Fruit fly (Drosophila melanogaster) ovary, adult (tissue): Measurements from ENCODE around the gene mRpS30.

Experiments used
- CG17801 ChIP-seq: fragments of 200-800 bp; optimal IDR thresholded peaks from 2 replicates; lab custom pipeline; 2019; ENCODE audit warnings: missing biosample characterization, mild to moderate bottlenecking, missing genetic modification characterization, moderate library complexity; ENCODE audit not compliant: partially characterized antibody

mRpS30 gene

dm6 chrX:15785429-15786239, at the start of gene mRpS30, which contains the start of gene Paf-AHalpha:
TSS of gene mRpS30 (plus strand) at chrX:15786047.
TSS of gene Paf-AHalpha (minus strand) at chrX:15785583.
- peak; percentile 25 for TF ChIP-seq CG17801 (GFP tag; lab: Kevin White, UChicago)

- peak; percentile 17 for TF ChIP-seq CG17801 (GFP tag; lab: Kevin White, UChicago)
Measured at dm6 chrX:15737110-15737509, 48.7 kb upstream of the mRpS30 start, which contains the start of gene Arp6. TSS of gene Arp6 (minus strand) at chrX:15737120.

- TF ChIP-seq CG17801 (GFP tag; lab: Kevin White, UChicago) = peak; percentile 79
Measured at dm6 chrX:15738890-15739550, 46.8 kb upstream of the mRpS30 start, which contains the start of the genes CG11679 and CG8206. TSS of gene CG11679 (minus strand) at chrX:15738954. TSS of gene CG8206 (plus strand) at chrX:15739230.

dm6 chrX:15740288-15740726, 45.5 kb upstream of the mRpS30 start:
- TF ChIP-seq CG17801 (GFP tag; lab: Kevin White, UChicago) = peak; percentile 8

dm6 chrX:15740881-15741280, 45.0 kb upstream of the mRpS30 start:
- no peak for TF ChIP-seq CG17801 (GFP tag; lab: Kevin White, UChicago)

dm6 chrX:15745905-15746681, 39.8 kb upstream of the mRpS30 start, which contains the start of the genes CG8944 and CCT6:
TSS of gene CG8944 (minus strand) at chrX:15746231.
TSS of gene CCT6 (plus strand) at chrX:15746648.
- peak; percentile 8 for TF ChIP-seq CG17801 (GFP tag; lab: Kevin White, UChicago)

- no peak for TF ChIP-seq CG17801 (GFP tag; lab: Kevin White, UChicago)
Measured at dm6 chrX:15746682-15747196, 39.1 kb upstream of the mRpS30 start.

- TF ChIP-seq CG17801 (GFP tag; lab: Kevin White, UChicago) = peak; percentile 52
Measured at dm6 chrX:15748945-15749344, 36.9 kb upstream of the mRpS30 start, which contains the start of gene Mvd. TSS of gene Mvd (plus strand) at chrX:15749166.

- TF ChIP-seq CG17801 (GFP tag; lab: Kevin White, UChicago) = no peak
Measured at dm6 chrX:15756018-15756417, 29.8 kb upstream of the mRpS30 start, which contains the start of gene CG8260. TSS of gene CG8260 (plus strand) at chrX:15756318.

dm6 chrX:15758692-15759240, 27.1 kb upstream of the mRpS30 start:
- no peak for TF ChIP-seq CG17801 (GFP tag; lab: Kevin White, UChicago)

dm6 chrX:15759752-15760446, 25.9 kb upstream of the mRpS30 start:
- TF ChIP-seq CG17801 (GFP tag; lab: Kevin White, UChicago) = peak; percentile 1

dm6 chrX:15760447-15761297, 25.2 kb upstream of the mRpS30 start, which contains the start of the genes Graf and mRpL3:
TSS of gene Graf (minus strand) at chrX:15760733.
TSS of gene mRpL3 (plus strand) at chrX:15761248.
- TF ChIP-seq CG17801 (GFP tag; lab: Kevin White, UChicago) = no peak
